Worm (Caenorhabditis elegans): ENCODE results near the gene C14C10.5.

Gene C14C10.5

DNA sequence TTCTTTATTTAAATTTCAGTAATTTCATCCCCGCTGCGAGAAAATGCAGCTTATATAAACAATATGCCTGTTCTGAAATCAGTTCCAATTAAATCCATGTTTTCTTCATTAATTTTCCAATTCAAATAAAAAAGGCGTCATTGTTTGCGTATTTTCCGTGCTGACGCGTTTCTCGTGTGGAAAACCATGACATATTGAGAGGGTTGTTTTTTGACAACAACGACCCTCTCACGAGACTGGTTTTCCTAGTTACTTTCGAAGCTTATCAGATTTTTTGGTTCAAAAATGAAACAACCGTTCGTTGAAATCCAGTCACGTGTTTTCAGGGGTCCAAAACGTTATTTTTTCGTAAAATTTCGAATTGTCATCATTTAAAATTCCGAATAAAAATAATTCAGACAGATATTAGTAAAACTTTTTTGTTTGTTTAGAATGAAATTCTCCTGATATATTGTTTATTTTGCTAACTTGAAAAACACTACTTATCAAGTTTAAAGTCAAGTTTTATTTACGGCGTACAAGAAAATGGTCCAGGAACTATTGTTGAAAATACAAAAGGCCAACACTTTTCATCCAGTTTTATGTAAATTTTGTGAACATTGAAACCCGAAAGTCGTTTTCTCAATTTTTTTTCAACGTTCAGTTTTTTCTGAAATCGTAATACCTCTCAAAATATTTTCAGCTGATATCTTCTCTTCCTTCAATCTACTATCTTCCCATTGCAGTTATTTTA lies at the start of gene C14C10.5:
Gene C14C10.5 (plus strand): TSS at position 683 of the 733 bp plus-strand sequence.
- TF ChIP-seq him-1 (tag; optimal IDR thresholded peaks at IDR 0.05) (no peak), dao-5 (tag; optimal IDR thresholded peaks at IDR 0.05) (no peak), W03F9.2 (tag; optimal IDR thresholded peaks at IDR 0.05) (no peak)

DNA sequence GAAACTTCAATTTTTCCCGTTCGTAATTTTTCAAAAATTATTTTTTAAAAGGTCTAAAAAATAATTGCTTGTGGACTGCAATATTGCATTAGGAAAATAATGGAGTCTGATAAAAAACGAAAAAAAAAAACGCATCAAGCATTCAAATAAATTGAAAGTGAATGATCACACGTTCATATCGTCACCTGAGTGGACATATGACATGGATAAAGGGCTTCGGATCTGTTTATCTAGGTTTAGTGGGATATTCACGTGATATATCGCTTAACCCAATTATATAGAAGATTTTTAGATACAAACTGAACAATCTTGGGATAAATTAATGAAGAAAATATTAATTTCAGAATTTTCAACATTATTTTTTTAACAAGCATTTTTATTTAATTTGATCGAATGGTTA lies 49.2 kb upstream of the C14C10.5 start:
- TF ChIP-seq him-1 (tag; optimal IDR thresholded peaks at IDR 0.05): no peak
- no peak for TF ChIP-seq W03F9.2 (tag; optimal IDR thresholded peaks at IDR 0.05)
- TF ChIP-seq dao-5 (tag; optimal IDR thresholded peaks at IDR 0.05): no peak

DNA sequence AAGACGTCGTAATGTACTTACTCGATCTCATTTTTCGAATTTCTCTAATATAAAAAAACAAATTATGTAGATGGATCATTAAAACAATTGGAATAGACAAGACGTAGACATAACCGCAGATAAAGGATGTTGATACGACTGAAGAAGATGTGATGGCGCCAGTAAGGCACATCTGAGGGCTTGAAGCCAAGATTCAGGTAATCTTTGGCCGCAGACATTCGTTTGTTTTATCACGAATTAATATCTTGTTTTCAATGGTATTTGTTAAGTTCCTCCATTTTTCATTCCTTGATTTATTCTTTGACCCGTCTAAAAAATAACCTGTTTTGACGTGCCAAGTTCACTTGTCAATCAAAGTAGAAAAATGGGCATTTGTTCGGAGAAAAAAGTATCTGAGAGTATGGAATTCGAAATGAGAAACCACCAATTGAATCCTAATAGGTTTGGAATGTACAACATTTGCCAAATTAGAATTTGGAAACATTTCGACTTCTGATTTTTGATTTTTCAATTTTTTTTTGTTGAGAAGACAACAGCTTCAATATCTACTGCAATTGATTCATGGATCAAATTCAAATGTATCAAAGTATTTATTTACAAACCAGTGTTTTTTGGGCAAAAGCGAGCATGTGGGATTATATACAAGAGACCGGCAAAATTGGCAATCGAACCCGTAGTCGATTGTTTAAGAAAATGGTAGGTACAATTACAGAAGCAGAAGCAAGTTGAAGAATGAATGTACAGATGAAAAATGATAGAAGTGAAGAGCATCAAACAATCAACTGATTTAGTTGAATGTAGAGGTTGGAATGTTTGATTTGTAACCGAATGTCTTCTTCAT lies 48.1 kb upstream of the C14C10.5 start:
- no peak for TF ChIP-seq W03F9.2 (tag; optimal IDR thresholded peaks at IDR 0.05)
- TF ChIP-seq dao-5 (tag; optimal IDR thresholded peaks at IDR 0.05): no peak
- no peak for TF ChIP-seq him-1 (tag; optimal IDR thresholded peaks at IDR 0.05)

DNA sequence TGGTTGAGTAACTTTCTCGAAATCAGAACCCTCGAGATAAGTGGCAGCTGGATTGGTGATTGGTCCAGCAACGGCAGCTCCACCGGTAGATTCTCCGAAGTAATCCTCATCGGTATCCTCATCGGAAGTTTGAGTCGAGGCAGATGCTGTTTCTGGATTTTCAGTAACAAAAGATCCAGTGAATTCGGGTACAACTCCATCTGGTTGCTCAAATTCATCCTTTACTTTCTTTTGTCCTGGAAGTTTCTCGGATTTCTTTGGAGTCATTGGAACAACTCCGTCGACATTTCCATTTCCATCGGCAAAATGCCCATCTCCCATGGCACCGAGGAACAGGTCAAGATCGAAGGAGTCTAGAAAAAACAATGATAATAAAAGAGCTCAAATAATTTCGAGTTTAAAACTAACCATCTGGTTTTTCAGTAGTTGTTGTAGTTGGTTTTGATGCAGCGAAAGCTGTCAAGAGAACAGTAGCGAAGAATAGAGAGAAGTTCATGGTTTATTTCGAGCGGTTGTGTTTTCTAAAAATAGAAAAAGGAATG lies 47.2 kb upstream of the C14C10.5 start, which contains the start of gene F45D3.4:
Gene F45D3.4 (minus strand): TSS at position 521 of the 542 bp plus-strand sequence.
- no peak for TF ChIP-seq him-1 (tag; optimal IDR thresholded peaks at IDR 0.05)
- no peak for TF ChIP-seq dao-5 (tag; optimal IDR thresholded peaks at IDR 0.05)
- no peak for TF ChIP-seq W03F9.2 (tag; optimal IDR thresholded peaks at IDR 0.05)

DNA sequence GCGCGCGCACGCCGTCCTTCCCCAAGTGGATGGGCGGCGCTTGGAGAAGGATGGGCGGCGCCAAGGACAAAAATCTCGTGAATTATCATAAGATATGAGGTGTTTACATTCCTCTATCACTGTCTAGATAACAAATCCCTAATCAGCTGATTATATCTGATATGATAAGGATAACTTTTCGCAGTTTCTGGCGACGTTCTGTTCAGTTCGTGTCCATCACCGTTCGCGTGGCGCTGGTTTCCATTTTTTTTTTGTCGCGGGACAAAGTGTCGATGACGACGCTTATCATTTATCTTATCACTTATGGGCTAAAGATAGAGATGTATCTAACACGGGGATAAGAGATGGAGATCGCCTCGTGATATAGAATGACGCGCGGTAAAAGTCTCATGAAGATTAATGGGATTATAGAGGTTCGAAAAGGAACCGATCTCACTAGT lies 46.7 kb upstream of the C14C10.5 start:
- TF ChIP-seq dao-5 (tag; optimal IDR thresholded peaks at IDR 0.05) (no peak), him-1 (tag; optimal IDR thresholded peaks at IDR 0.05) (no peak), W03F9.2 (tag; optimal IDR thresholded peaks at IDR 0.05) (no peak)

DNA sequence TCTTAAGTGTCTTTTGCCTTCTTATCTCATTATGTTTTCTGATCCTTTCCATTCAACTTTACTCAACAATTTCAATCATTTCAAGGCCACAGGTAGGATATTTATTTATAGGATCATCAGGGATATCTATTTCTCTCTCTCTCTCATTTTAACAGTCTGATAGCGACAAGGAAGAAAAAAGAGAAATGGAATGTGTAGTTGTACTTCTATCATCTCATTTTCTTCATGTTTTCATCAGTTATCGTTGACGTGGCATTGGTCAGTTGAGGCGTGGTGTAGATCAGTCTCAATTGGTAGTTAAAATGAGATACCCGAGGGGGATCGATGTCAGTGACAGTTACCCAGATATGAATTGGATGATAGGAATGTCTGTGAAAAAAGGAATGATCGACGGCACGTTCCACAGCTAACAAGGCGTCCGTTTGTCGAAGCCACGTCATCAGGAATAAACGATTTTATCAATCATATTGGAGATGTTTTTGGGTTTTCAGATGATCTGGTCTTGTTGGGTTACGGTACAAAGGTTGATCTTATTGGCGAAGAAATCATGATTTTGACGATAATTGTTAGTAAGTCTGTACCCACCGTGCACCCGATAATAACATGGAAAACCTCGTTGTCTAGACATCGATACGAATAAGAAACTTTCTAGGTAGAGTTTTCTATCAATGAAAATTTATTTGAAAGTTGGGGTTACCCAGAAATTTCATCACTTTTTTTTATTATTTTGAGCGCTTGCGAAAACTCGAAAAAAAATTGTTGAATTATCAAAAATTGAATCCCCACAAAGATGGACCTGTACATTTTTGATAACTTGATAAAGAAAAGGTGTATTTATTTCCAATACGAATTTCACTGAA lies 45.6 kb upstream of the C14C10.5 start:
- TF ChIP-seq him-1 (tag; optimal IDR thresholded peaks at IDR 0.05) (no peak), W03F9.2 (tag; optimal IDR thresholded peaks at IDR 0.05) (no peak), dao-5 (tag; optimal IDR thresholded peaks at IDR 0.05) (no peak)

DNA sequence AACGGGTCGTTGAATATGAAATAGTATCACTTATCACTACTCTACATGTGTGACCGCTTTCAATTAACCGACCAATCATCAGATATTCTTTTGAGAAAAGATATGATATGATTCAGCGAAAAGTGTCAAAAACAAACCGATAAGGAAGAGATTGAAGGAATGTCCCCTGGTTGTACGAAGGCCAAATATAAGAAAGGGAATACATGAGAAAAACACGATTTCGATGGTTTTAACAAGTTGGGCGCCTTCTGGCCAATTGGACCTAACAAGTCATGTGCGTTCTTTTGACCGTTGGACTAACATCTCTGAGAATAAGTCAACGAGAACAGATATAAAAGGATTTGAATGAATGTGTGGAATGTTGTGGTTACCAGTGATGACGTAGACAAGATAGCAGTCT lies 44.1 kb upstream of the C14C10.5 start:
- TF ChIP-seq W03F9.2 (tag; optimal IDR thresholded peaks at IDR 0.05): no peak
- no peak for TF ChIP-seq him-1 (tag; optimal IDR thresholded peaks at IDR 0.05)
- no peak for TF ChIP-seq dao-5 (tag; optimal IDR thresholded peaks at IDR 0.05)

DNA sequence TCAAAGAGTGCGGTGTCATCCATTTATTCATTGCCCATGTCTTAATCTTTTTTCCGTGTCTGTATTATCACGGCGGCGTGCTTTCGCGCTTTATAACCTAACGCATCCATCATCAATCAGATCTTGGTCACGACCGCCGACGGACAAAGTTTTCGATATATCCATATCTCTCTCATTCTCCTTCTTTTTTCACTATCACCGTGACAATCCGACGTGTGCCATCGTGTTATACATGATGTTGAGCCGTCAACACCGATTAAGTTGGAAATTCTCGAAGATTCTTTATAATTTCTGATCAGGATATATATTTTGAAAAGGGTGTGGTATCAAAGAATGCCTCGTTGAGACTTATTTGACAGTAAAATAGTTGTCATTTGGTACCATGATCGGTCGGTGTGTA lies 43.1 kb upstream of the C14C10.5 start:
- TF ChIP-seq dao-5 (tag; optimal IDR thresholded peaks at IDR 0.05) (no peak), him-1 (tag; optimal IDR thresholded peaks at IDR 0.05) (no peak), W03F9.2 (tag; optimal IDR thresholded peaks at IDR 0.05) (no peak)

DNA sequence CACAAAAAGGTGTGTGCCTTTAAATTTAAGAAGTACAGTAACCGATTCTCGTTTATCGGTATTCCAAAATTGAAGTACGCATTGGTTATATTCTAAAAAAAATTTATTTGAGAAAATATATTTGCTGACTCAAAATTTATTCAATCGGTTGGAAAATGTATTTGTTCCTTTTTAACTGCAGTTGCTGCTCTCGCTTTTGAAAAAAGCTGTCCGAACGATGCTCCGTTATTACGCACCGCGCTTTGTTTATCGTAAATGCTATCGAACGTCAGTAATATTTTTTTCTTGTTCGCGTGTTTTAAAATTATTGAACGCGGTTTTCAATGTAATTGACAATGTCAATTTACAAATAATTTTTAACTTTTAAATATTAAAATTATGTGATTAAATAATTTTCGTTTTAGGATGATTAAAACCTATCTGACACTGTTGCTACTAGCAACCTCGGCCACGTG lies 39.6 kb upstream of the C14C10.5 start, which contains the start of gene sel-1:
Gene sel-1 (plus strand): TSS at position 405 of the 455 bp plus-strand sequence.
- TF ChIP-seq him-1 (tag; optimal IDR thresholded peaks at IDR 0.05) (no peak), W03F9.2 (tag; optimal IDR thresholded peaks at IDR 0.05) (no peak), dao-5 (tag; optimal IDR thresholded peaks at IDR 0.05) (no peak)

DNA sequence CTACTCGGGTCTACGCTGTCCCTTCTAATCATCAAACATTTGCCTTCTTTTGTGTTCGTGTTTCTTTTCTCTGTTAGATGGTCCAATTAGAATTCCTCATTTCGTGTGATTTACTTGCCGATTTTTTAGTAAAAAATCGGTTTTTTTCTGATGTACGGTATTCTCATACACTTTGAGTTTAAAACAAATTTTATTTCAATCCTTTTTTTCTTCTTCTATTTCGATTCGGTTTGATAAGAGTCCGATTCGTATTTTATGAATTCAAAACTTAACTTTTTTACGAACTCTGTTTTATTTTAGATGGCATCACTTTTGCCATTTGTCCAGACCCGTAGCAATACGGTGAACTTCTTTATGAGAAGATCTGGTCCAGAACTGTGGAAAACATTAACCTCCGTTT lies 36.8 kb upstream of the C14C10.5 start, which contains the start of gene mrps-5:
Gene mrps-5 (plus strand): TSS at position 301 of the 400 bp plus-strand sequence.
- TF ChIP-seq him-1 (tag; optimal IDR thresholded peaks at IDR 0.05) (no peak), dao-5 (tag; optimal IDR thresholded peaks at IDR 0.05) (no peak), W03F9.2 (tag; optimal IDR thresholded peaks at IDR 0.05) (no peak)

DNA sequence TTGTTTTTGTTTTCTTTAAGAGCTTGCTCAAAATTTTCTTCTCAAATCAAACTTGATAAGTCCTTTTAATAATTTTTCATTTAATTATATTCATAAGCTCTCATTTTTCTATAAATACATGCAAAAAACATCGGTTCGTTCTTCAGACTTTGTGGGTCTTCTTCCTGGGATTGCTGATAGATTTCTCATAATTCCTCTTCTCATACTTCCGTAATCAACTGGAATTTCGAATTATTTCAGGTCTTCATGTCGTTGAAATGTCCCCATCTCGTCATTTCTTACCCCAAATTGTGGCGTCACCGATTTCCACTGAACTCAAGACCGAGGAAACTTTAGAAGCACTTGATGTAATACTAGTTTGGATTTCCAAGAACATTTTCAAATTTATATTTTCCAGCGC lies 35.1 kb upstream of the C14C10.5 start:
- TF ChIP-seq dao-5 (tag; optimal IDR thresholded peaks at IDR 0.05): no peak

DNA sequence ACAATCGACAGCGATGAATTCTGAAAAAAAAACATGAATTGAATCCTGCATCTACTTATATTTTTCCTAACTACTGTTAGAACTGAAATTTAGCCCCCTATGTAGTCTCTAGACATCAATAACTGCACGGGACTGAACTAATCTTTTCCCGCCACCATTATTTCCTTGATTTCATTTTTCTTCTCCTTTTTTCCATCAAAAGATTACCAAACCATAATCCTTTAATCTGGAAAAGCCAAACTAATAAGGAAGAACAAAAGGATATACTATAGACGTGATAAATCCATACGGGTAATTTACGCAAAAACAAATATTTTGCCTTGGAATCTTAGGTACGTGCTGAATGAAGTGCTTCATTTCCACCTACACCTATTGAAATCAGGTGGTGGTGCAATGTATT lies 32.7 kb upstream of the C14C10.5 start:
- TF ChIP-seq W03F9.2 (tag; optimal IDR thresholded peaks at IDR 0.05) (no peak), dao-5 (tag; optimal IDR thresholded peaks at IDR 0.05) (no peak)

DNA sequence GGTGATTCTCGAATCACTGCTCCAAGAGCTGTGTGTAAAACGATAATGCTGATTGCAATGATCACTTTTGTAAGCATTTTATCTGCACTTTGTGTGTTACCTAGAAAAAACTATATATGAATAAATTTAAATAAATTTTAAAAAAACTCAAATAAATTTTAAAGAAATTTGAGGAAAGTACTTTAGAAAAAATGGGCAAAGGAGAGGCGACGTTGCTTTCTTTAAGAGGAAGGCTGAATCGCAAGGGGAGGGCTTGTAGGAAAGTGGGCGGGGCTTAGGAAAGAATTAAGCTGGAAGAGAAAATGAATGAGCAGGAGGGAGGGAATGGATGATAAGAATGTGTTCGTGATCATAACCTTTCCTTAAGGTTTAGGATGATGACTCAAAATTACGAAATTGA lies 32.1 kb upstream of the C14C10.5 start, which contains the start of gene E02A10.4:
Gene E02A10.4 (minus strand): TSS at position 101 of the 400 bp plus-strand sequence.
- TF ChIP-seq him-1 (tag; optimal IDR thresholded peaks at IDR 0.05): no peak
- no peak for TF ChIP-seq dao-5 (tag; optimal IDR thresholded peaks at IDR 0.05)
- TF ChIP-seq W03F9.2 (tag; optimal IDR thresholded peaks at IDR 0.05): no peak

Measured in whole organism, L4/young adult.